Worm (Caenorhabditis elegans): ENCODE measurements around the gene ten-1.

ce11 chrIII:6848654-6849204 is 28.0 kb downstream of the ten-1 start, which contains the start of gene dhhc-5:
- no peak for TF ChIP-seq pqm-1 (tag; optimal IDR thresholded peaks at IDR 0.05)
- TF ChIP-seq ama-1 (optimal IDR thresholded peaks at IDR 0.05): no peak
- TF ChIP-seq sptf-1 (tag; optimal IDR thresholded peaks at IDR 0.05): no peak
- no peak for TF ChIP-seq hlh-17 (GFP tag; optimal IDR thresholded peaks at IDR 0.05; ENCODE audit: borderline replicate concordance)
- no peak for TF ChIP-seq zip-4 (GFP tag; optimal IDR thresholded peaks at IDR 0.05)
- TF ChIP-seq nhr-90 (tag; optimal IDR thresholded peaks at IDR 0.05; ENCODE audit: poor library complexity): no peak
- TF ChIP-seq fkh-10 (GFP tag; optimal IDR thresholded peaks at IDR 0.05): no peak
- TF ChIP-seq irx-1 (tag; optimal IDR thresholded peaks at IDR 0.05): no peak
- TF ChIP-seq ceh-82 (tag; optimal IDR thresholded peaks at IDR 0.05): no peak

Data from whole organism, L1 larva.